Worm (Caenorhabditis elegans): ENCODE results near the gene T19D12.5.
"Not testable (repeated sequence)": the region's sequence is repeated elsewhere in the genome, so short reads cannot be mapped to it uniquely, and the experiment has no call there.

Gene T19D12.5

ce11 chrII:6629775-6630174, 6.3 kb downstream of the T19D12.5 start:
- TF ChIP-seq madf-2 (tag; optimal IDR thresholded peaks at IDR 0.05) (no peak), odd-2 (tag; optimal IDR thresholded peaks at IDR 0.05) (no peak), sox-2 (GFP tag; IDR thresholded peaks at IDR 0.05) (no peak), tbx-2 (tag; optimal IDR thresholded peaks at IDR 0.05) (no peak), C38D4.7 (GFP tag; optimal IDR thresholded peaks at IDR 0.05) (no peak), K09A11.1 (tag; optimal IDR thresholded peaks at IDR 0.05; ENCODE audit: insufficient read depth) (no peak), pha-2 (tag; optimal IDR thresholded peaks at IDR 0.05) (no peak), F13H6.1 (tag; optimal IDR thresholded peaks at IDR 0.05) (no peak), ceh-34 (tag; optimal IDR thresholded peaks at IDR 0.05) (no peak), ttx-3 (tag; optimal IDR thresholded peaks at IDR 0.05) (no peak), ceh-9 (tag; optimal IDR thresholded peaks at IDR 0.05) (no peak), ceh-2 (tag; optimal IDR thresholded peaks at IDR 0.05) (no peak), pqm-1 (tag; optimal IDR thresholded peaks at IDR 0.05) (no peak), nhr-232 (tag; optimal IDR thresholded peaks at IDR 0.05) (no peak), pros-1 (tag; optimal IDR thresholded peaks at IDR 0.05) (no peak), hlh-6 (tag; optimal IDR thresholded peaks at IDR 0.05) (no peak), ama-1 (optimal IDR thresholded peaks at IDR 0.05) (no peak), K02D7.2 (tag; optimal IDR thresholded peaks at IDR 0.05) (no peak), lim-6 (tag; optimal IDR thresholded peaks at IDR 0.05) (no peak), pha-4 (tag; optimal IDR thresholded peaks at IDR 0.05) (no peak)

- TF ChIP-seq Y22D7AL.16 (tag; optimal IDR thresholded peaks at IDR 0.05): no peak
- no peak for TF ChIP-seq hlh-6 (tag; optimal IDR thresholded peaks at IDR 0.05)
- no peak for TF ChIP-seq unc-3 (GFP tag; conservative IDR thresholded peaks at IDR 0.05)
- no peak for TF ChIP-seq unc-3 (tag; optimal IDR thresholded peaks at IDR 0.05)
- TF ChIP-seq hlh-15 (tag; optimal IDR thresholded peaks at IDR 0.05): no peak
- TF ChIP-seq pqm-1 (tag; optimal IDR thresholded peaks at IDR 0.05): no peak
- no peak for TF ChIP-seq T23F11.4 (GFP tag; optimal IDR thresholded peaks at IDR 0.05)
- no peak for TF ChIP-seq ztf-16 (tag; optimal IDR thresholded peaks at IDR 0.05)
- no peak for TF ChIP-seq K02D7.2 (tag; optimal IDR thresholded peaks at IDR 0.05)
- TF ChIP-seq pag-3 (tag; optimal IDR thresholded peaks at IDR 0.05; ENCODE audit: borderline replicate concordance): no peak
- TF ChIP-seq madf-2 (tag; optimal IDR thresholded peaks at IDR 0.05): no peak
- no peak for TF ChIP-seq nfya-1 (tag; optimal IDR thresholded peaks at IDR 0.05)
- no peak for TF ChIP-seq fkh-6 (tag; optimal IDR thresholded peaks at IDR 0.05)
- no peak for TF ChIP-seq ceh-2 (tag; optimal IDR thresholded peaks at IDR 0.05)
- no peak for TF ChIP-seq ceh-48 (tag; optimal IDR thresholded peaks at IDR 0.05)
- no peak for TF ChIP-seq ttx-3 (tag; optimal IDR thresholded peaks at IDR 0.05)
- TF ChIP-seq ceh-18 (tag; optimal IDR thresholded peaks at IDR 0.05): no peak
- TF ChIP-seq C08G9.2 (tag; optimal IDR thresholded peaks at IDR 0.05): no peak
Observed at ce11 chrII:6628397-6628796, 7.6 kb downstream of the T19D12.5 start.

ce11 chrII:6627182-6627581, 8.9 kb downstream of the T19D12.5 start, which contains the start of the genes F54H5.5 and F54H5.2:
F54H5.5 (minus strand) TSS chrII:6627282.
F54H5.2 (plus strand) TSS chrII:6627484.
- TF ChIP-seq lim-6, ceh-48, elt-2 (tag; optimal IDR thresholded peaks at IDR 0.05): not testable (repeated sequence)

DNA sequence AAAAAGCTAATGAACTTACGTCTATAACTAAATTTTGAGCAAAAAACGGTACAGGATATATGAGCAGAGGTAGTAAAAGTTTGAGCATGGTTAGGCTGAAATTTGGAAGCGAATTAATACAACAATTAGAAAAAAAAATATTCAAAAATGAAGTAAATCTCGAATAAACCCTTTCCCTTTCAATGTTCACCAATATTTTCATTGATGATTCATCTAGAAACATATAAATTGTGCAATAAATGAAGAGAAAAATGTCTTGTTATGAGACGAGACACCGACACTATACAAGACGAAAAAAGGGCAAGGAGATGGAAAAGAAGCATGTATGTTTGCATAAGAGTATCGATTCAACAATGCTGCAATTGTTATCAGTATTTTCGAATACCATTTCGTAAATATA, 10.7 kb downstream of the T19D12.5 start, which contains the start of gene F54H5.14:
F54H5.14 (minus strand) TSS at position 101 of the 400 bp plus-strand sequence.
- TF ChIP-seq sox-4 (tag; optimal IDR thresholded peaks at IDR 0.05): no peak

DNA sequence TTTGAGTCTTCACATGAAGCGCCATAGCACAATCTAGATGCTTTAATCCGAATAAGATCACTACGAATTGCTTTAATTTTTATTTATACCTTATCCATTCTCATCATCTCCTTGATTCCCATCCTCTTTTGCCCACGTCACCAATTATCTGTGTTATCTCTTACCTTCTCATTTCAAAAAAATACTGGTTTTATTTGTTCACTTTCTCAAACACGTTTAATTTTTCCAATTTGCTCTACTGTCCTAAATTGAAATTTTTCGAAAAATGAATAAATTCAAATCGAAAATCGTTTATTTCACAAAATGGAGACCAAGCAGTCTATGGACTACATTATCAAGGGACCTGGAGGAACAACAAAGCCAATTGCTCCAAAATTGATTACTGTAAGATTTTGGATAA, 14.2 kb downstream of the T19D12.5 start, which contains the start of gene F54H5.3:
F54H5.3 (plus strand) TSS at position 301 of the 400 bp plus-strand sequence.
- TF ChIP-seq hlh-8 (tag; optimal IDR thresholded peaks at IDR 0.05) (no peak), C38D4.7 (GFP tag; optimal IDR thresholded peaks at IDR 0.05) (no peak), madf-2 (tag; optimal IDR thresholded peaks at IDR 0.05) (no peak), sdc-2 (tag; optimal IDR thresholded peaks at IDR 0.05) (no peak), ceh-45 (GFP tag; IDR thresholded peaks at IDR 0.05) (no peak)
